Worm (Caenorhabditis elegans): ENCODE results near the gene cutl-9.

DNA sequence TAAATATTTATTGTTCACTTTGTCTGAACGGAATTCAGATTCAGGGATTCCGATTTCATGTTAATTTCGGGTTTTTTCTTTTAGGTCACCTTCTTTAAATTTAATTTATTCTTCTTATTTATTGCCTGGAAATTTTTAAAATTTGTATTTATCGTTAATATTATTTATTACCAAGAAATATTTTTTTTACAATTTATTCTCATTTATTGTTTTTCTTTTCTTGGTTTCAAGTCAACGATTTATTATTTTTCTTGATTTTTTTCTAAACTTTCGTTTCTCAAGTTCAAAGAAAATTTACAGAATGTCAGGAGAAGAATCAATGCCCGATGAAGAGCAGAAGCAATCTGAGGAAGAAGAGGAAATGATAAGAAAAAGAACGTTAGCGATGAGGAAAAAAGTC lies 34.3 kb upstream of the cutl-9 start, which contains the start of gene crn-3:
- TF ChIP-seq zim-3 (tag; optimal IDR thresholded peaks at IDR 0.05), result no peak
- no peak for TF ChIP-seq lsy-27 (tag; optimal IDR thresholded peaks at IDR 0.05; ENCODE audit: borderline replicate concordance, insufficient read depth)
- TF ChIP-seq egrh-3 (GFP tag; IDR thresholded peaks at IDR 0.05), result no peak
- TF ChIP-seq efl-1 (GFP tag; optimal IDR thresholded peaks at IDR 0.05), result no peak
- TF ChIP-seq madf-3 (GFP tag; IDR thresholded peaks at IDR 0.05), result no peak
